Fruit fly (Drosophila melanogaster) whole organism, prepupa: ENCODE measurements around the gene bero.

Source experiments
- CG10631 ChIP-seq: fragments of 200-800 bp; sonication (Bioruptor generic); optimal IDR thresholded peaks from 2 replicates; lab custom pipeline; 2016; ENCODE audit warnings: missing biosample characterization, missing genetic modification characterization
- CG10669 ChIP-seq: fragments of 200-800 bp; sonication (Bioruptor generic); optimal IDR thresholded peaks from 3 replicates; lab custom pipeline; 2018; ENCODE audit warnings: missing biosample characterization, mild to moderate bottlenecking, missing genetic modification characterization, moderate library complexity
- CG11762 ChIP-seq: fragments of 200-800 bp; sonication (Bioruptor generic); optimal IDR thresholded peaks from 3 replicates; lab custom pipeline; 2016; ENCODE audit warnings: missing biosample characterization, missing genetic modification characterization; ENCODE audit not compliant: insufficient read depth
- CG11902 ChIP-seq: fragments of 200-800 bp; sonication (Bioruptor generic); optimal IDR thresholded peaks from 3 replicates; lab custom pipeline; 2016; ENCODE audit warnings: missing biosample characterization, missing genetic modification characterization
- CG15336 ChIP-seq: fragments of 200-800 bp; sonication (Bioruptor generic); IDR thresholded peaks from 2 replicates; pipeline ENCODE4 v1.3.6; 2022; ENCODE audit warnings: missing biosample characterization, missing genetic modification characterization
- CG1621 ChIP-seq: fragments of 200-800 bp; sonication (Bioruptor generic); optimal IDR thresholded peaks from 3 replicates; lab custom pipeline; 2018; ENCODE audit warnings: missing biosample characterization, mild to moderate bottlenecking, missing genetic modification characterization
- CG16779 ChIP-seq: fragments of 200-800 bp; sonication (Bioruptor generic); optimal IDR thresholded peaks from 3 replicates; lab custom pipeline; 2017; ENCODE audit warnings: missing biosample characterization, mild to moderate bottlenecking, missing genetic modification characterization
- CG31627 ChIP-seq: fragments of 200-800 bp; sonication (Bioruptor generic); optimal IDR thresholded peaks from 3 replicates; lab custom pipeline; 2016; ENCODE audit warnings: missing biosample characterization, missing genetic modification characterization
- CG32006 ChIP-seq: fragments of 200-800 bp; sonication (Bioruptor generic); optimal IDR thresholded peaks from 3 replicates; lab custom pipeline; 2017; ENCODE audit warnings: missing biosample characterization, mild to moderate bottlenecking, missing genetic modification characterization
- CG34406 ChIP-seq: fragments of 200-800 bp; sonication (Bioruptor generic); optimal IDR thresholded peaks from 3 replicates; lab custom pipeline; 2016; ENCODE audit warnings: missing biosample characterization, missing genetic modification characterization
- CG3919 ChIP-seq: fragments of 200-800 bp; sonication (Bioruptor generic); optimal IDR thresholded peaks from 3 replicates; lab custom pipeline; 2016; ENCODE audit warnings: missing biosample characterization, missing genetic modification characterization
- CG4318 ChIP-seq: fragments of 200-800 bp; sonication (Bioruptor generic); optimal IDR thresholded peaks from 3 replicates; lab custom pipeline; 2017; ENCODE audit warnings: missing biosample characterization, mild to moderate bottlenecking, missing genetic modification characterization
- CG6163 ChIP-seq: fragments of 200-800 bp; sonication (Bioruptor generic); IDR thresholded peaks from 3 replicates; pipeline ENCODE4 v1.3.6; 2022; ENCODE audit warnings: missing biosample characterization, missing genetic modification characterization
- CG6276 ChIP-seq: fragments of 200-800 bp; sonication (Bioruptor generic); optimal IDR thresholded peaks from 2 replicates; lab custom pipeline; 2017; ENCODE audit warnings: missing biosample characterization, mild to moderate bottlenecking, missing genetic modification characterization
- CG6792 ChIP-seq: fragments of 200-800 bp; sonication (Bioruptor generic); optimal IDR thresholded peaks from 3 replicates; lab custom pipeline; 2016; ENCODE audit warnings: missing biosample characterization, missing genetic modification characterization
- CG6808 ChIP-seq: fragments of 200-800 bp; sonication (Bioruptor generic); optimal IDR thresholded peaks from 3 replicates; lab custom pipeline; 2017; ENCODE audit warnings: missing biosample characterization, missing genetic modification characterization, mild to moderate bottlenecking, moderate library complexity, missing genetic modification reagents
- CG6854 ChIP-seq: fragments of 200-800 bp; sonication (Bioruptor generic); optimal IDR thresholded peaks from 2 replicates; lab custom pipeline; 2017; ENCODE audit warnings: missing biosample characterization, mild to moderate bottlenecking, missing genetic modification characterization
- CG8119 ChIP-seq: fragments of 200-800 bp; sonication (Bioruptor generic); IDR thresholded peaks from 3 replicates; pipeline ENCODE4 v1.3.6; 2022; ENCODE audit warnings: missing biosample characterization, missing genetic modification characterization
- CG8319 ChIP-seq: fragments of 200-800 bp; sonication (Bioruptor generic); optimal IDR thresholded peaks from 3 replicates; lab custom pipeline; 2016; ENCODE audit warnings: missing biosample characterization, missing genetic modification characterization
- CG8632 ChIP-seq: fragments of 200-800 bp; sonication (Bioruptor generic); optimal IDR thresholded peaks from 3 replicates; lab custom pipeline; 2016; ENCODE audit warnings: missing biosample characterization, missing genetic modification characterization
- CG9139 ChIP-seq: fragments of 200-800 bp; sonication (Bioruptor generic); optimal IDR thresholded peaks from 3 replicates; lab custom pipeline; 2017; ENCODE audit warnings: missing biosample characterization, mild to moderate bottlenecking, missing genetic modification characterization
- Eip75B ChIP-seq: fragments of 200-800 bp; sonication (Bioruptor generic); optimal IDR thresholded peaks from 3 replicates; lab custom pipeline; 2016; ENCODE audit warnings: missing biosample characterization, missing genetic modification characterization
- Eip78C ChIP-seq: fragments of 200-800 bp; sonication (Bioruptor generic); peaks from one replicate; lab custom pipeline; 2016; ENCODE audit warnings: missing biosample characterization, missing genetic modification characterization
- Eip93F ChIP-seq: fragments of 200-800 bp; sonication (Bioruptor generic); optimal IDR thresholded peaks from 2 replicates; lab custom pipeline; 2016; ENCODE audit warnings: missing biosample characterization, mild to moderate bottlenecking, missing genetic modification characterization
- Ets21C ChIP-seq: fragments of 200-800 bp; sonication (Bioruptor generic); optimal IDR thresholded peaks from 3 replicates; lab custom pipeline; 2016; ENCODE audit warnings: missing biosample characterization, missing genetic modification characterization
- Ets96B ChIP-seq: fragments of 200-800 bp; optimal IDR thresholded peaks from 2 replicates; lab custom pipeline; 2019; ENCODE audit warnings: missing biosample characterization, mild to moderate bottlenecking, missing genetic modification characterization, moderate library complexity
- Hr4 ChIP-seq: fragments of 200-800 bp; sonication (Bioruptor generic); optimal IDR thresholded peaks from 3 replicates; lab custom pipeline; 2016; ENCODE audit warnings: missing biosample characterization, missing genetic modification characterization
- Met ChIP-seq: fragments of 200-800 bp; sonication (Bioruptor generic); optimal IDR thresholded peaks from 3 replicates; lab custom pipeline; 2016; ENCODE audit warnings: missing biosample characterization, missing genetic modification characterization
- Smox ChIP-seq: fragments of 200-800 bp; sonication (Bioruptor generic); optimal IDR thresholded peaks from 3 replicates; lab custom pipeline; 2016; ENCODE audit warnings: missing biosample characterization, missing genetic modification characterization
- acj6 ChIP-seq: fragments of 200-800 bp; sonication (Bioruptor generic); optimal IDR thresholded peaks from 3 replicates; lab custom pipeline; 2016; ENCODE audit warnings: missing biosample characterization, missing genetic modification characterization
- cyc ChIP-seq: fragments of 200-800 bp; sonication (Bioruptor generic); optimal IDR thresholded peaks from 3 replicates; lab custom pipeline; 2016; ENCODE audit warnings: missing biosample characterization, missing genetic modification characterization
- dac ChIP-seq: fragments of 200-800 bp; sonication (Bioruptor generic); optimal IDR thresholded peaks from 2 replicates; lab custom pipeline; 2017; ENCODE audit warnings: missing biosample characterization, mild to moderate bottlenecking, missing genetic modification characterization
- dsx ChIP-seq: fragments of 200-800 bp; optimal IDR thresholded peaks from 3 replicates; lab custom pipeline; 2019; ENCODE audit warnings: missing biosample characterization, mild to moderate bottlenecking, missing genetic modification characterization, moderate library complexity; ENCODE audit not compliant: poor library complexity, severe bottlenecking
- esn ChIP-seq: fragments of 200-800 bp; sonication (Bioruptor generic); optimal IDR thresholded peaks from 2 replicates; lab custom pipeline; 2016; ENCODE audit warnings: missing biosample characterization, mild to moderate bottlenecking, missing genetic modification characterization, moderate library complexity
- fd59A ChIP-seq: fragments of 200-800 bp; sonication (Bioruptor generic); optimal IDR thresholded peaks from 2 replicates; lab custom pipeline; 2017; ENCODE audit warnings: missing biosample characterization, mild to moderate bottlenecking, missing genetic modification characterization, missing genetic modification reagents
- fd85E ChIP-seq: fragments of 200-800 bp; sonication (Bioruptor generic); optimal IDR thresholded peaks from 3 replicates; lab custom pipeline; 2016; ENCODE audit warnings: missing biosample characterization, missing genetic modification characterization
- fkh ChIP-seq: fragments of 200-800 bp; sonication (Bioruptor generic); optimal IDR thresholded peaks from 3 replicates; lab custom pipeline; 2017; ENCODE audit warnings: missing biosample characterization, mild to moderate bottlenecking, missing genetic modification characterization, moderate library complexity
- lz ChIP-seq: fragments of 200-800 bp; sonication (Bioruptor generic); optimal IDR thresholded peaks from 3 replicates; lab custom pipeline; 2016; ENCODE audit warnings: missing biosample characterization, missing genetic modification characterization
- pdm3 ChIP-seq: fragments of 200-800 bp; sonication (Bioruptor generic); optimal IDR thresholded peaks from 3 replicates; lab custom pipeline; 2016; ENCODE audit warnings: missing biosample characterization, missing genetic modification characterization
- salr ChIP-seq, 2 experiments: fragments of 200-800 bp; sonication (Bioruptor generic); optimal IDR thresholded peaks; 3 replicates each; lab custom pipeline; 2016 to 2018; ENCODE audit warnings: missing biosample characterization in 2 of 2, missing genetic modification characterization in 2 of 2, mild to moderate bottlenecking in 1 of 2
- ss ChIP-seq, 2 experiments: fragments of 200-800 bp; sonication (Bioruptor generic); optimal IDR thresholded peaks; 2 replicates in 1 of 2; 3 replicates in 1 of 2; lab custom pipeline; 2017 to 2018; ENCODE audit warnings: mild to moderate bottlenecking in 2 of 2, missing biosample characterization in 2 of 2, missing genetic modification characterization in 2 of 2, moderate library complexity in 1 of 2
- svp ChIP-seq: fragments of 200-800 bp; sonication (Bioruptor generic); peaks from one replicate; lab custom pipeline; 2016; ENCODE audit warnings: missing biosample characterization, missing genetic modification characterization
- topi ChIP-seq: fragments of 200-800 bp; sonication (Bioruptor generic); optimal IDR thresholded peaks from 3 replicates; lab custom pipeline; 2016; ENCODE audit warnings: missing biosample characterization, missing genetic modification characterization
- vri ChIP-seq: fragments of 200-800 bp; sonication (Bioruptor generic); optimal IDR thresholded peaks from 3 replicates; lab custom pipeline; 2016; ENCODE audit warnings: missing biosample characterization, mild to moderate bottlenecking, missing genetic modification characterization

bero gene

dm6 chr2L:20874514-20874913 is 16.0 kb downstream of the bero start:
- TF ChIP-seq fkh (GFP tag; lab: Kevin White, UChicago) (no peak), CG15336 (no peak), CG11762 (no peak), pdm3 (GFP tag; lab: Kevin White, UChicago) (no peak), Hr4 (GFP tag; lab: Kevin White, UChicago) (no peak), CG10631 (GFP tag; lab: Kevin White, UChicago) (no peak), ss (GFP tag; optimal IDR thresholded peaks at IDR 0.05; lab: Kevin White, UChicago) (no peak), CG8119 (no peak), Ets96B (tag; lab: Kevin White, UChicago) (no peak), CG8319 (GFP tag; lab: Kevin White, UChicago) (no peak), fd85E (GFP tag; lab: Kevin White, UChicago) (no peak), Eip75B (GFP tag; lab: Kevin White, UChicago) (no peak), CG6854 (no peak), CG9139 (GFP tag; lab: Kevin White, UChicago) (no peak), acj6 (no peak), CG32006 (GFP tag; lab: Kevin White, UChicago) (no peak), CG10669 (no peak), CG31627 (GFP tag; lab: Kevin White, UChicago) (no peak)

dm6 chr2L:20878052-20878451 is 19.6 kb downstream of the bero start:
- no peak for TF ChIP-seq dsx (GFP tag; lab: Kevin White, UChicago)
- no peak for TF ChIP-seq CG8119
- no peak for TF ChIP-seq CG11762
- TF ChIP-seq Hr4 (GFP tag; lab: Kevin White, UChicago), result no peak
- TF ChIP-seq CG6276, result peak; percentile 5
- peak; percentile 6 for TF ChIP-seq CG6854
- TF ChIP-seq CG11902 (GFP tag; lab: Kevin White, UChicago), result no peak
- TF ChIP-seq CG6808, result peak; percentile 3
- TF ChIP-seq fkh (GFP tag; lab: Kevin White, UChicago), result no peak
- no peak for TF ChIP-seq svp
- no peak for TF ChIP-seq cyc (GFP tag; lab: Kevin White, UChicago)
- no peak for TF ChIP-seq vri (GFP tag; lab: Kevin White, UChicago)
- TF ChIP-seq esn (GFP tag; lab: Kevin White, UChicago), result no peak
- TF ChIP-seq dac (GFP tag; lab: Kevin White, UChicago), result no peak
- peak; percentile 9 to 41 for TF ChIP-seq ss (GFP tag; optimal IDR thresholded peaks at IDR 0.05; lab: Kevin White, UChicago)
- no peak for TF ChIP-seq topi (GFP tag; lab: Kevin White, UChicago)
- TF ChIP-seq fd85E (GFP tag; lab: Kevin White, UChicago), result no peak
- no peak for TF ChIP-seq CG31627 (GFP tag; lab: Kevin White, UChicago)
- no peak for TF ChIP-seq CG34406 (GFP tag; lab: Kevin White, UChicago)
- TF ChIP-seq Ets21C (GFP tag; lab: Kevin White, UChicago), result no peak
- no peak for TF ChIP-seq CG6792
- no peak for TF ChIP-seq salr (GFP tag; optimal IDR thresholded peaks at IDR 0.05; lab: Kevin White, UChicago)
- TF ChIP-seq CG4318, result no peak
- TF ChIP-seq CG8632 (GFP tag; lab: Kevin White, UChicago), result no peak
- no peak for TF ChIP-seq acj6
- TF ChIP-seq, all 60 proteins: peak for 4

- TF ChIP-seq CG6163 (GFP tag; lab: Robert Waterston, UW), result no peak
- no peak for TF ChIP-seq Smox (GFP tag; lab: Kevin White, UChicago)
- no peak for TF ChIP-seq CG16779
- peak; percentile 43 for TF ChIP-seq Eip78C (GFP tag; lab: Kevin White, UChicago)
- no peak for TF ChIP-seq lz (GFP tag; lab: Kevin White, UChicago)
- no peak for TF ChIP-seq CG1621 (tag; lab: Kevin White, UChicago)
- TF ChIP-seq ss (GFP tag; optimal IDR thresholded peaks at IDR 0.05; lab: Kevin White, UChicago), result no peak
- no peak for TF ChIP-seq Met (GFP tag; lab: Kevin White, UChicago)
- no peak for TF ChIP-seq CG11762
- no peak for TF ChIP-seq CG9139 (GFP tag; lab: Kevin White, UChicago)
- no peak for TF ChIP-seq Eip93F (GFP tag; lab: Kevin White, UChicago)
- TF ChIP-seq fd59A (GFP tag; lab: Kevin White, UChicago), result no peak
- no peak for TF ChIP-seq CG3919 (GFP tag; lab: Kevin White, UChicago)
- peak; percentile 80 for TF ChIP-seq svp
- no peak for TF ChIP-seq Eip75B (GFP tag; lab: Kevin White, UChicago)
Observed at dm6 chr2L:20878463-20878862, 20.0 kb downstream of the bero start.
